Fruit fly (Drosophila melanogaster): ENCODE data around the gene Rhau.

Gene Rhau

DNA sequence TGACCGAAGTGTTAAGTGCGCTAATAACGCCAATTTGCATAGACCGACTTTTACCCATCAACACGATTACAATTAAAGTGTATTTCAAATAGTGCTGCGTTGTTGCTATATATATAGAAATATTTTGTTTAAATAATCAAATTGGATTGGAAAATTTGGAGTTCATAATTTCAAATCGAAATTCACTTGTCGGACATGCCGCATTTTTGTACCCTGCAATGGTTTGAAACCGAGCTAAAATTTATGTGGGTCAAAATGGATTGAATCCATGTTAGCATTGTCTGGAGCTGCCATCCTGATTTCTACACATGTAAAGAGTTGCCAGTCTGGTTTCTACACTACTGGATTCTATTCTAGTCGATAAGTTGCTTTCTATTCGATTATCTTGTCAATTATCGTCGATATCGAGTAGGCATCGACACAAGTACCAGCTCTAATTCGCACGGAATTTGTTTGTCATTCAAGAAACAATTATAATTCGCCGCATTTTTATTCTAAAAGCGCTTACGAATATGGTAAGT lies 29.5 kb upstream of the Rhau start, which contains the start of gene Pomp (continued):
- TF ChIP-seq scrt (GFP tag; optimal IDR thresholded peaks at IDR 0.05): peak; percentile 73
- TF ChIP-seq cwo (GFP tag; optimal IDR thresholded peaks at IDR 0.05): peak; percentile 84
- TF ChIP-seq Sox102F (GFP tag; optimal IDR thresholded peaks at IDR 0.05): peak; percentile 84
- peak; percentile 9 for TF ChIP-seq en (GFP tag; optimal IDR thresholded peaks at IDR 0.05)
- TF ChIP-seq Doc3 (GFP tag; IDR thresholded peaks at IDR 0.05; ENCODE audit: partially characterized antibody): no peak
- peak; percentile 68 for TF ChIP-seq onecut (GFP tag; IDR thresholded peaks at IDR 0.05)
- peak; percentile 76 for TF ChIP-seq CG32772 (GFP tag; IDR thresholded peaks at IDR 0.05)
- TF ChIP-seq CG14667 (GFP tag; IDR thresholded peaks at IDR 0.05): peak; percentile 82
- peak; percentile 88 for TF ChIP-seq CG6689 (GFP tag; IDR thresholded peaks at IDR 0.05)
- TF ChIP-seq tap (tag; optimal IDR thresholded peaks at IDR 0.05): peak; percentile 85
- peak; percentile 38 for TF ChIP-seq CG13624 (GFP tag; optimal IDR thresholded peaks at IDR 0.05)
- peak; percentile 70; the same call in 3 of the 4 replicates for TF ChIP-seq Dll (GFP tag; IDR thresholded peaks at IDR 0.05; ENCODE audit: partially characterized antibody)
- TF ChIP-seq CG14710 (tag; optimal IDR thresholded peaks at IDR 0.05): peak; percentile 84
- TF ChIP-seq Rx (GFP tag; IDR thresholded peaks at IDR 0.05): peak; percentile 78
- no peak for TF ChIP-seq CG14860 (GFP tag; IDR thresholded peaks at IDR 0.05; ENCODE audit: partially characterized antibody)
- TF ChIP-seq CG17359 (tag; optimal IDR thresholded peaks at IDR 0.05): peak; percentile 91
- TF ChIP-seq ERR (GFP tag; optimal IDR thresholded peaks at IDR 0.05): peak; percentile 25
- TF ChIP-seq TFAM (GFP tag; optimal IDR thresholded peaks at IDR 0.05): peak; percentile 41
- TF ChIP-seq ac (GFP tag; optimal IDR thresholded peaks at IDR 0.05): no peak
- TF ChIP-seq CG31224 (GFP tag; IDR thresholded peaks at IDR 0.05): peak; percentile 79
- TF ChIP-seq CG7271 (tag; optimal IDR thresholded peaks at IDR 0.05): no peak
- peak; percentile 80 for TF ChIP-seq Ada2b (GFP tag; IDR thresholded peaks at IDR 0.05)
- peak; percentile 80 for TF ChIP-seq CG2875 (GFP tag; optimal IDR thresholded peaks at IDR 0.05)
- TF ChIP-seq mam (GFP tag; optimal IDR thresholded peaks at IDR 0.05): peak; percentile 76
- peak; percentile 69 for TF ChIP-seq Jarid2 (GFP tag; optimal IDR thresholded peaks at IDR 0.05)
- peak; percentile 78 for TF ChIP-seq dati (GFP tag; IDR thresholded peaks at IDR 0.05)
- peak; percentile 57 for TF ChIP-seq Side (GFP tag; optimal IDR thresholded peaks at IDR 0.05)
- TF ChIP-seq CG11085 (GFP tag; IDR thresholded peaks at IDR 0.05): peak; percentile 72
- peak; percentile 100 for TF ChIP-seq CG11560 (tag; IDR thresholded peaks at IDR 0.05)
- no peak for TF ChIP-seq Hr39 (optimal IDR thresholded peaks at IDR 0.05)
- TF ChIP-seq CG5953 (GFP tag; IDR thresholded peaks at IDR 0.05): peak; percentile 74
- TF ChIP-seq CG7372 (GFP tag; IDR thresholded peaks at IDR 0.05): peak; percentile 84
- TF ChIP-seq CG4328 (GFP tag; optimal IDR thresholded peaks at IDR 0.05): peak; percentile 6
- peak; percentile 79 for TF ChIP-seq caup (GFP tag; optimal IDR thresholded peaks at IDR 0.05; ENCODE audit: severe bottlenecking)
- peak; percentile 85 for TF ChIP-seq CG1233 (GFP tag; optimal IDR thresholded peaks at IDR 0.05)
- TF ChIP-seq vvl (GFP tag; IDR thresholded peaks at IDR 0.05): peak; percentile 95
- TF ChIP-seq CG3163 (GFP tag; optimal IDR thresholded peaks at IDR 0.05): no peak
- peak; percentile 66 for TF ChIP-seq CG1529 (GFP tag; optimal IDR thresholded peaks at IDR 0.05)
- peak; percentile 84 for TF ChIP-seq CG10209 (GFP tag; optimal IDR thresholded peaks at IDR 0.05)
- TF ChIP-seq sima (GFP tag; optimal IDR thresholded peaks at IDR 0.05): no peak
- TF ChIP-seq chm (GFP tag; IDR thresholded peaks at IDR 0.05): peak; percentile 72
- TF ChIP-seq Dref (GFP tag; IDR thresholded peaks at IDR 0.05): peak; percentile 95
- peak in 1 of 2 experiments; percentile 72 for TF ChIP-seq Hr78 (GFP tag; optimal IDR thresholded peaks at IDR 0.05)
- TF ChIP-seq hb (GFP tag; IDR thresholded peaks at IDR 0.05; ENCODE audit: partially characterized antibody): peak; percentile 63; the same call in 2 of the 3 replicates
- TF ChIP-seq Hr3 (GFP tag; optimal IDR thresholded peaks at IDR 0.05): peak; percentile 99
- peak; percentile 86 for TF ChIP-seq CG9727 (GFP tag; optimal IDR thresholded peaks at IDR 0.05)
- peak; percentile 67 for TF ChIP-seq wdn (GFP tag; IDR thresholded peaks at IDR 0.05)
- TF ChIP-seq grau (tag; optimal IDR thresholded peaks at IDR 0.05): peak; percentile 81
- peak; percentile 64 for TF ChIP-seq bab2 (GFP tag; optimal IDR thresholded peaks at IDR 0.05)
- TF ChIP-seq CG14441 (GFP tag; IDR thresholded peaks at IDR 0.05): peak; percentile 91

Measured in whole organism, embryonic.